Worm (Caenorhabditis elegans) whole organism, midembryonic: Measurements from ENCODE around the gene srh-30.
A peak's percentile ranks its signal among the peaks of the same experiment; 100 is the strongest.

Experiments
- T22C8.4 ChIP-seq: fragments of 200-800 bp; sonication (Bioruptor generic); IDR thresholded peaks from 2 replicates; pipeline ENCODE4 v1.3.6; 2022; ENCODE audit warnings: missing genetic modification characterization, missing compliant biosample characterization
- cog-1 ChIP-seq: sonication (generic microtip); optimal IDR thresholded peaks from 2 replicates; lab custom pipeline; 2016; ENCODE audit warnings: missing genetic modification characterization, missing compliant biosample characterization
- flt-1 ChIP-seq: fragments of 200-800 bp; sonication (Bioruptor generic); IDR thresholded peaks from 2 replicates; pipeline ENCODE4 v1.3.6; 2022; ENCODE audit warnings: missing genetic modification characterization, missing compliant biosample characterization
- klf-2 ChIP-seq: fragments of 200-800 bp; sonication (Bioruptor generic); conservative IDR thresholded peaks from 2 replicates; pipeline ENCODE4 v1.3.6; 2022; ENCODE audit warnings: missing genetic modification reagents, missing genetic modification characterization, missing compliant biosample characterization
- med-1 ChIP-seq: sonication (generic microtip); optimal IDR thresholded peaks from 2 replicates; lab custom pipeline; 2017; ENCODE audit warnings: missing genetic modification characterization, mild to moderate bottlenecking, missing compliant biosample characterization, antibody characterized with exemption, missing genetic modification reagents; ENCODE audit not compliant: insufficient read depth
- ref-1 ChIP-seq: fragments of 200-800 bp; sonication (Bioruptor generic); conservative IDR thresholded peaks from 2 replicates; pipeline ENCODE4 v1.3.6; 2022; ENCODE audit warnings: missing genetic modification reagents, missing genetic modification characterization, missing compliant biosample characterization
- tab-1 ChIP-seq: fragments of 200-800 bp; sonication (Bioruptor generic); IDR thresholded peaks from 2 replicates; pipeline ENCODE4 v1.3.6; 2022; ENCODE audit warnings: missing genetic modification characterization, missing compliant biosample characterization
- ztf-23 ChIP-seq: fragments of 200-800 bp; sonication (Bioruptor generic); IDR thresholded peaks from 2 replicates; pipeline ENCODE4 v1.3.6; 2022; ENCODE audit warnings: missing genetic modification reagents, missing genetic modification characterization, missing compliant biosample characterization
- ztf-29 ChIP-seq: fragments of 200-800 bp; sonication (Bioruptor generic); IDR thresholded peaks from 2 replicates; pipeline ENCODE4 v1.3.6; 2022; ENCODE audit warnings: missing genetic modification reagents, missing genetic modification characterization, missing compliant biosample characterization

srh-30 gene

ce11 chrV:6801850-6802249, 30.3 kb upstream of the srh-30 start, which contains the start of gene dmsr-10:
dmsr-10 (minus strand) TSS chrV:6801950.
- no peak for TF ChIP-seq med-1
- TF ChIP-seq ref-1 (GFP tag; lab: Robert Waterston, UW) = no peak
- TF ChIP-seq klf-2 (GFP tag; lab: Robert Waterston, UW) = no peak
- no peak for TF ChIP-seq ztf-29 (GFP tag; lab: Robert Waterston, UW)
- no peak for TF ChIP-seq ztf-23 (GFP tag; lab: Robert Waterston, UW)
- no peak for TF ChIP-seq T22C8.4 (GFP tag; lab: Robert Waterston, UW)
- TF ChIP-seq flt-1 (GFP tag; lab: Robert Waterston, UW) = no peak
- no peak for TF ChIP-seq tab-1
- no peak for TF ChIP-seq cog-1 (tag; lab: Kevin White, UChicago)

ce11 chrV:6799564-6799963, 28.0 kb upstream of the srh-30 start, which contains the start of gene dmsr-9:
dmsr-9 (minus strand) TSS chrV:6799664.
- TF ChIP-seq ref-1 (GFP tag; lab: Robert Waterston, UW) (no peak), T22C8.4 (GFP tag; lab: Robert Waterston, UW) (no peak), klf-2 (GFP tag; lab: Robert Waterston, UW) (no peak), ztf-23 (GFP tag; lab: Robert Waterston, UW) (no peak)

ce11 chrV:6796894-6797293, 25.3 kb upstream of the srh-30 start:
- TF ChIP-seq cog-1 (tag; lab: Kevin White, UChicago) = peak; percentile 65
- TF ChIP-seq flt-1 (GFP tag; lab: Robert Waterston, UW) = no peak
- no peak for TF ChIP-seq T22C8.4 (GFP tag; lab: Robert Waterston, UW)
- TF ChIP-seq ztf-29 (GFP tag; lab: Robert Waterston, UW) = no peak
- no peak for TF ChIP-seq ztf-23 (GFP tag; lab: Robert Waterston, UW)
- TF ChIP-seq tab-1 = no peak
- TF ChIP-seq klf-2 (GFP tag; lab: Robert Waterston, UW) = no peak

ce11 chrV:6796264-6796663, 24.7 kb upstream of the srh-30 start:
- TF ChIP-seq tab-1 = no peak
- TF ChIP-seq ztf-23 (GFP tag; lab: Robert Waterston, UW) = no peak
- TF ChIP-seq klf-2 (GFP tag; lab: Robert Waterston, UW) = no peak

ce11 chrV:6793744-6794239, 22.2 kb upstream of the srh-30 start, which contains the start of gene ZC404.1:
ZC404.1 (plus strand) TSS chrV:6794189.
- no peak for TF ChIP-seq ztf-29 (GFP tag; lab: Robert Waterston, UW)
- no peak for TF ChIP-seq T22C8.4 (GFP tag; lab: Robert Waterston, UW)
- TF ChIP-seq ztf-23 (GFP tag; lab: Robert Waterston, UW) = no peak
- TF ChIP-seq med-1 = no peak
- TF ChIP-seq klf-2 (GFP tag; lab: Robert Waterston, UW) = no peak
- no peak for TF ChIP-seq tab-1
- no peak for TF ChIP-seq cog-1 (tag; lab: Kevin White, UChicago)

- TF ChIP-seq cog-1 (tag; lab: Kevin White, UChicago) = no peak
- TF ChIP-seq ztf-29 (GFP tag; lab: Robert Waterston, UW) = no peak
- no peak for TF ChIP-seq med-1
- TF ChIP-seq klf-2 (GFP tag; lab: Robert Waterston, UW) = no peak
- no peak for TF ChIP-seq flt-1 (GFP tag; lab: Robert Waterston, UW)
- no peak for TF ChIP-seq tab-1
- no peak for TF ChIP-seq T22C8.4 (GFP tag; lab: Robert Waterston, UW)
- TF ChIP-seq ref-1 (GFP tag; lab: Robert Waterston, UW) = no peak
- no peak for TF ChIP-seq ztf-23 (GFP tag; lab: Robert Waterston, UW)
These were observed 21.4 kb upstream of the srh-30 start for ce11 chrV:6792973-6793372.

ce11 chrV:6792565-6792964, 21.0 kb upstream of the srh-30 start, which contains the start of gene gck-2:
gck-2 (minus strand) TSS chrV:6792665.
- TF ChIP-seq klf-2 (GFP tag; lab: Robert Waterston, UW) = no peak
- no peak for TF ChIP-seq tab-1
- no peak for TF ChIP-seq med-1
- no peak for TF ChIP-seq ref-1 (GFP tag; lab: Robert Waterston, UW)
- TF ChIP-seq T22C8.4 (GFP tag; lab: Robert Waterston, UW) = no peak
- no peak for TF ChIP-seq flt-1 (GFP tag; lab: Robert Waterston, UW)
- no peak for TF ChIP-seq ztf-29 (GFP tag; lab: Robert Waterston, UW)

- TF ChIP-seq ref-1 (GFP tag; lab: Robert Waterston, UW) (no peak), ztf-29 (GFP tag; lab: Robert Waterston, UW) (no peak), flt-1 (GFP tag; lab: Robert Waterston, UW) (no peak), med-1 (no peak), cog-1 (tag; lab: Kevin White, UChicago) (no peak), ztf-23 (GFP tag; lab: Robert Waterston, UW) (no peak), klf-2 (GFP tag; lab: Robert Waterston, UW) (no peak), T22C8.4 (GFP tag; lab: Robert Waterston, UW) (no peak), tab-1 (no peak)
These were observed 16.4 kb upstream of the srh-30 start, which contains the start of gene ZC404.2 for ce11 chrV:6787906-6788430. ZC404.2 (plus strand) TSS chrV:6787952.

- TF ChIP-seq T22C8.4 (GFP tag; lab: Robert Waterston, UW) (no peak), cog-1 (tag; lab: Kevin White, UChicago) (no peak), ref-1 (GFP tag; lab: Robert Waterston, UW) (no peak), tab-1 (peak; percentile 66; the same call in 1 of the 2 replicates), flt-1 (GFP tag; lab: Robert Waterston, UW) (peak; percentile 62), ztf-29 (GFP tag; lab: Robert Waterston, UW) (peak; percentile 48; the same call in 1 of the 2 replicates), med-1 (peak; percentile 72), ztf-23 (GFP tag; lab: Robert Waterston, UW) (peak; percentile 51; the same call in 1 of the 2 replicates), klf-2 (GFP tag; lab: Robert Waterston, UW) (0 out of 2 replicates have a peak, but pooled peaks have one; percentile 50)
These were observed 13.4 kb upstream of the srh-30 start, which contains the start of the genes spn-4 and spe-39 for ce11 chrV:6784853-6785492. spn-4 (minus strand) TSS chrV:6784903. spe-39 (plus strand) TSS chrV:6785451.
